Fruit fly (Drosophila melanogaster) whole organism, prepupa: Measurements from ENCODE around the gene CG5966.

ENCODE experiments used
- Blimp-1 ChIP-seq: fragments of 200-800 bp; sonication (Bioruptor generic); optimal IDR thresholded peaks from 3 replicates; lab custom pipeline; 2017; ENCODE audit warnings: missing biosample characterization, missing genetic modification characterization, mild to moderate bottlenecking, moderate library complexity, missing genetic modification reagents
- CG10631 ChIP-seq: fragments of 200-800 bp; sonication (Bioruptor generic); optimal IDR thresholded peaks from 2 replicates; lab custom pipeline; 2016; ENCODE audit warnings: missing biosample characterization, missing genetic modification characterization
- CG10669 ChIP-seq: fragments of 200-800 bp; sonication (Bioruptor generic); optimal IDR thresholded peaks from 3 replicates; lab custom pipeline; 2018; ENCODE audit warnings: missing biosample characterization, mild to moderate bottlenecking, missing genetic modification characterization, moderate library complexity
- CG11294 ChIP-seq: fragments of 200-800 bp; sonication (Bioruptor generic); IDR thresholded peaks from 2 replicates; pipeline ENCODE4 v1.3.6; 2022; ENCODE audit warnings: missing biosample characterization, missing genetic modification characterization
- CG11762 ChIP-seq: fragments of 200-800 bp; sonication (Bioruptor generic); optimal IDR thresholded peaks from 3 replicates; lab custom pipeline; 2016; ENCODE audit warnings: missing biosample characterization, missing genetic modification characterization; ENCODE audit not compliant: insufficient read depth
- CG11902 ChIP-seq: fragments of 200-800 bp; sonication (Bioruptor generic); optimal IDR thresholded peaks from 3 replicates; lab custom pipeline; 2016; ENCODE audit warnings: missing biosample characterization, missing genetic modification characterization
- CG16779 ChIP-seq: fragments of 200-800 bp; sonication (Bioruptor generic); optimal IDR thresholded peaks from 3 replicates; lab custom pipeline; 2017; ENCODE audit warnings: missing biosample characterization, mild to moderate bottlenecking, missing genetic modification characterization
- CG3032 ChIP-seq: fragments of 200-800 bp; optimal IDR thresholded peaks from 2 replicates; lab custom pipeline; 2019; ENCODE audit warnings: missing biosample characterization, mild to moderate bottlenecking, missing genetic modification characterization, moderate library complexity
- CG31627 ChIP-seq: fragments of 200-800 bp; sonication (Bioruptor generic); optimal IDR thresholded peaks from 3 replicates; lab custom pipeline; 2016; ENCODE audit warnings: missing biosample characterization, missing genetic modification characterization
- CG32006 ChIP-seq: fragments of 200-800 bp; sonication (Bioruptor generic); optimal IDR thresholded peaks from 3 replicates; lab custom pipeline; 2017; ENCODE audit warnings: missing biosample characterization, mild to moderate bottlenecking, missing genetic modification characterization
- CG3919 ChIP-seq: fragments of 200-800 bp; sonication (Bioruptor generic); optimal IDR thresholded peaks from 3 replicates; lab custom pipeline; 2016; ENCODE audit warnings: missing biosample characterization, missing genetic modification characterization
- CG4318 ChIP-seq: fragments of 200-800 bp; sonication (Bioruptor generic); optimal IDR thresholded peaks from 3 replicates; lab custom pipeline; 2017; ENCODE audit warnings: missing biosample characterization, mild to moderate bottlenecking, missing genetic modification characterization
- CG6163 ChIP-seq: fragments of 200-800 bp; sonication (Bioruptor generic); IDR thresholded peaks from 3 replicates; pipeline ENCODE4 v1.3.6; 2022; ENCODE audit warnings: missing biosample characterization, missing genetic modification characterization
- CG6792 ChIP-seq: fragments of 200-800 bp; sonication (Bioruptor generic); optimal IDR thresholded peaks from 3 replicates; lab custom pipeline; 2016; ENCODE audit warnings: missing biosample characterization, missing genetic modification characterization
- CG6808 ChIP-seq: fragments of 200-800 bp; sonication (Bioruptor generic); optimal IDR thresholded peaks from 3 replicates; lab custom pipeline; 2017; ENCODE audit warnings: missing biosample characterization, missing genetic modification characterization, mild to moderate bottlenecking, moderate library complexity, missing genetic modification reagents
- CG6854 ChIP-seq: fragments of 200-800 bp; sonication (Bioruptor generic); optimal IDR thresholded peaks from 2 replicates; lab custom pipeline; 2017; ENCODE audit warnings: missing biosample characterization, mild to moderate bottlenecking, missing genetic modification characterization
- CG7368 ChIP-seq: fragments of 200-800 bp; sonication (Bioruptor generic); optimal IDR thresholded peaks from 3 replicates; lab custom pipeline; 2016; ENCODE audit warnings: missing biosample characterization, missing genetic modification characterization
- CG8119 ChIP-seq: fragments of 200-800 bp; sonication (Bioruptor generic); IDR thresholded peaks from 3 replicates; pipeline ENCODE4 v1.3.6; 2022; ENCODE audit warnings: missing biosample characterization, missing genetic modification characterization
- CG8632 ChIP-seq: fragments of 200-800 bp; sonication (Bioruptor generic); optimal IDR thresholded peaks from 3 replicates; lab custom pipeline; 2016; ENCODE audit warnings: missing biosample characterization, missing genetic modification characterization
- CG9139 ChIP-seq: fragments of 200-800 bp; sonication (Bioruptor generic); optimal IDR thresholded peaks from 3 replicates; lab custom pipeline; 2017; ENCODE audit warnings: missing biosample characterization, mild to moderate bottlenecking, missing genetic modification characterization
- Eip75B ChIP-seq: fragments of 200-800 bp; sonication (Bioruptor generic); optimal IDR thresholded peaks from 3 replicates; lab custom pipeline; 2016; ENCODE audit warnings: missing biosample characterization, missing genetic modification characterization
- Eip93F ChIP-seq: fragments of 200-800 bp; sonication (Bioruptor generic); optimal IDR thresholded peaks from 2 replicates; lab custom pipeline; 2016; ENCODE audit warnings: missing biosample characterization, mild to moderate bottlenecking, missing genetic modification characterization
- Ets21C ChIP-seq: fragments of 200-800 bp; sonication (Bioruptor generic); optimal IDR thresholded peaks from 3 replicates; lab custom pipeline; 2016; ENCODE audit warnings: missing biosample characterization, missing genetic modification characterization
- Gug ChIP-seq: fragments of 200-800 bp; sonication (Bioruptor generic); IDR thresholded peaks from 2 replicates; pipeline ENCODE4 v1.3.6; 2022; ENCODE audit warnings: missing biosample characterization, missing genetic modification characterization
- Hr38 ChIP-seq: sonication (Bioruptor generic); optimal IDR thresholded peaks from 2 replicates; lab custom pipeline; 2016; ENCODE audit warnings: missing biosample characterization, missing genetic modification characterization
- Hr39 ChIP-seq: fragments of 200-800 bp; sonication (Bioruptor generic); optimal IDR thresholded peaks from 2 replicates; lab custom pipeline; 2016; ENCODE audit warnings: missing biosample characterization, missing genetic modification characterization
- Lpt ChIP-seq: fragments of 200-800 bp; sonication (Bioruptor generic); optimal IDR thresholded peaks from 3 replicates; lab custom pipeline; 2016; ENCODE audit warnings: missing biosample characterization, missing genetic modification characterization
- Sox14 ChIP-seq: fragments of 200-800 bp; sonication (Bioruptor generic); optimal IDR thresholded peaks from 3 replicates; lab custom pipeline; 2016; ENCODE audit warnings: missing biosample characterization, missing genetic modification characterization
- Sox15 ChIP-seq: fragments of 200-800 bp; sonication (Bioruptor generic); optimal IDR thresholded peaks from 3 replicates; lab custom pipeline; 2016; ENCODE audit warnings: missing biosample characterization, missing genetic modification characterization
- achi ChIP-seq: fragments of 200-800 bp; sonication (Bioruptor generic); optimal IDR thresholded peaks from 3 replicates; lab custom pipeline; 2016; ENCODE audit warnings: missing biosample characterization, missing genetic modification characterization
- acj6 ChIP-seq: fragments of 200-800 bp; sonication (Bioruptor generic); optimal IDR thresholded peaks from 3 replicates; lab custom pipeline; 2016; ENCODE audit warnings: missing biosample characterization, missing genetic modification characterization
- cyc ChIP-seq: fragments of 200-800 bp; sonication (Bioruptor generic); optimal IDR thresholded peaks from 3 replicates; lab custom pipeline; 2016; ENCODE audit warnings: missing biosample characterization, missing genetic modification characterization
- dac ChIP-seq: fragments of 200-800 bp; sonication (Bioruptor generic); optimal IDR thresholded peaks from 2 replicates; lab custom pipeline; 2017; ENCODE audit warnings: missing biosample characterization, mild to moderate bottlenecking, missing genetic modification characterization
- dsx ChIP-seq: fragments of 200-800 bp; optimal IDR thresholded peaks from 3 replicates; lab custom pipeline; 2019; ENCODE audit warnings: missing biosample characterization, mild to moderate bottlenecking, missing genetic modification characterization, moderate library complexity; ENCODE audit not compliant: poor library complexity, severe bottlenecking
- eg ChIP-seq: fragments of 200-800 bp; sonication (Bioruptor generic); IDR thresholded peaks from 3 replicates; pipeline ENCODE4 v1.3.6; 2022; ENCODE audit warnings: missing biosample characterization, missing genetic modification characterization
- esn ChIP-seq: fragments of 200-800 bp; sonication (Bioruptor generic); optimal IDR thresholded peaks from 2 replicates; lab custom pipeline; 2016; ENCODE audit warnings: missing biosample characterization, mild to moderate bottlenecking, missing genetic modification characterization, moderate library complexity
- fd59A ChIP-seq: fragments of 200-800 bp; sonication (Bioruptor generic); optimal IDR thresholded peaks from 2 replicates; lab custom pipeline; 2017; ENCODE audit warnings: missing biosample characterization, mild to moderate bottlenecking, missing genetic modification characterization, missing genetic modification reagents
- fd85E ChIP-seq: fragments of 200-800 bp; sonication (Bioruptor generic); optimal IDR thresholded peaks from 3 replicates; lab custom pipeline; 2016; ENCODE audit warnings: missing biosample characterization, missing genetic modification characterization
- lz ChIP-seq: fragments of 200-800 bp; sonication (Bioruptor generic); optimal IDR thresholded peaks from 3 replicates; lab custom pipeline; 2016; ENCODE audit warnings: missing biosample characterization, missing genetic modification characterization
- net ChIP-seq: fragments of 200-800 bp; sonication (Bioruptor generic); optimal IDR thresholded peaks from 3 replicates; lab custom pipeline; 2016; ENCODE audit warnings: missing biosample characterization, missing genetic modification characterization
- salr ChIP-seq, 2 experiments: fragments of 200-800 bp; sonication (Bioruptor generic); optimal IDR thresholded peaks; 3 replicates each; lab custom pipeline; 2016 to 2018; ENCODE audit warnings: missing biosample characterization in 2 of 2, missing genetic modification characterization in 2 of 2, mild to moderate bottlenecking in 1 of 2
- spab ChIP-seq: fragments of 200-800 bp; sonication (Bioruptor generic); optimal IDR thresholded peaks from 2 replicates; lab custom pipeline; 2017; ENCODE audit warnings: missing biosample characterization, mild to moderate bottlenecking, missing genetic modification characterization, missing genetic modification reagents
- ss ChIP-seq, 2 experiments: fragments of 200-800 bp; sonication (Bioruptor generic); optimal IDR thresholded peaks; 2 replicates in 1 of 2; 3 replicates in 1 of 2; lab custom pipeline; 2017 to 2018; ENCODE audit warnings: mild to moderate bottlenecking in 2 of 2, missing biosample characterization in 2 of 2, missing genetic modification characterization in 2 of 2, moderate library complexity in 1 of 2
- svp ChIP-seq: fragments of 200-800 bp; sonication (Bioruptor generic); peaks from one replicate; lab custom pipeline; 2016; ENCODE audit warnings: missing biosample characterization, missing genetic modification characterization
- topi ChIP-seq: fragments of 200-800 bp; sonication (Bioruptor generic); optimal IDR thresholded peaks from 3 replicates; lab custom pipeline; 2016; ENCODE audit warnings: missing biosample characterization, missing genetic modification characterization

The CG5966 gene

dm6 chrX:5965517-5966397 lies 22.8 kb upstream of the CG5966 start, which contains the start of gene Grip (continued):
- peak; percentile 12 to 22 for TF ChIP-seq ss (GFP tag; optimal IDR thresholded peaks at IDR 0.05; lab: Kevin White, UChicago)
- no peak for TF ChIP-seq dac (GFP tag; lab: Kevin White, UChicago)
- TF ChIP-seq fd59A (GFP tag; lab: Kevin White, UChicago) = no peak
- TF ChIP-seq CG6163 (GFP tag; lab: Robert Waterston, UW) = 0 out of 3 replicates have a peak, but pooled peaks have one; percentile 9
- TF ChIP-seq Lpt (GFP tag; lab: Kevin White, UChicago) = no peak
- peak; percentile 20 for TF ChIP-seq CG3919
- peak; percentile 52 for TF ChIP-seq CG32006 (GFP tag; lab: Kevin White, UChicago)

dm6 chrX:5968094-5968723 lies 20.4 kb upstream of the CG5966 start:
- peak; percentile 68 for TF ChIP-seq net (GFP tag; lab: Kevin White, UChicago)
- TF ChIP-seq Hr38 (GFP tag; lab: Kevin White, UChicago) = no peak
- TF ChIP-seq dac (GFP tag; lab: Kevin White, UChicago) = peak; percentile 53
- TF ChIP-seq Sox15 (GFP tag; lab: Kevin White, UChicago) = no peak
- peak; percentile 44 for TF ChIP-seq spab
- TF ChIP-seq dsx (GFP tag; lab: Kevin White, UChicago) = peak; percentile 50
- no peak for TF ChIP-seq CG11902 (GFP tag; lab: Kevin White, UChicago)
- peak; percentile 17 for TF ChIP-seq esn
- no peak for TF ChIP-seq Ets21C (GFP tag; lab: Kevin White, UChicago)
- peak; percentile 55 for TF ChIP-seq achi (GFP tag; lab: Kevin White, UChicago)
- peak; percentile 38 for TF ChIP-seq CG6792 (GFP tag; lab: Kevin White, UChicago)
- peak; percentile 63 for TF ChIP-seq CG10631 (GFP tag; lab: Kevin White, UChicago)
- peak; percentile 92 for TF ChIP-seq eg (GFP tag; lab: Robert Waterston, UW)
- TF ChIP-seq CG31627 (GFP tag; lab: Kevin White, UChicago) = peak; percentile 3
- peak; percentile 28 for TF ChIP-seq CG16779 (tag; lab: Kevin White, UChicago)
- TF ChIP-seq CG32006 (GFP tag; lab: Kevin White, UChicago) = peak; percentile 79
- TF ChIP-seq ss (GFP tag; optimal IDR thresholded peaks at IDR 0.05; lab: Kevin White, UChicago) = peak; percentile 14 to 30
- peak; percentile 53 for TF ChIP-seq CG10669 (GFP tag; lab: Kevin White, UChicago)
- TF ChIP-seq lz (GFP tag; lab: Kevin White, UChicago) = peak; percentile 29
- TF ChIP-seq Hr39 = peak; percentile 24
- peak; percentile 53 to 58 for TF ChIP-seq salr (GFP tag; optimal IDR thresholded peaks at IDR 0.05; lab: Kevin White, UChicago)
- TF ChIP-seq Sox14 = peak; percentile 62
- TF ChIP-seq CG6163 (GFP tag; lab: Robert Waterston, UW) = peak; percentile 91
- TF ChIP-seq CG9139 (GFP tag; lab: Kevin White, UChicago) = no peak
- peak; percentile 51 for TF ChIP-seq CG3032
- peak; percentile 29 for TF ChIP-seq CG11762
- no peak for TF ChIP-seq cyc
- peak; percentile 61 for TF ChIP-seq CG4318
- TF ChIP-seq Gug = peak; percentile 78
- peak; percentile 67 for TF ChIP-seq svp (GFP tag; lab: Kevin White, UChicago)
- peak; percentile 40 for TF ChIP-seq CG6808 (GFP tag; lab: Kevin White, UChicago)
- TF ChIP-seq CG3919 = peak; percentile 65
- peak; percentile 68 for TF ChIP-seq Eip75B (GFP tag; lab: Kevin White, UChicago)
- no peak for TF ChIP-seq CG6854 (GFP tag; lab: Kevin White, UChicago)
- peak; percentile 67; the same call in 1 of the 2 replicates for TF ChIP-seq CG11294 (GFP tag; lab: Robert Waterston, UW)
- TF ChIP-seq CG8632 (GFP tag; lab: Kevin White, UChicago) = peak; percentile 8
- TF ChIP-seq acj6 (GFP tag; lab: Kevin White, UChicago) = peak; percentile 60
- peak; percentile 80 for TF ChIP-seq CG8119
- peak; percentile 39 for TF ChIP-seq CG7368 (GFP tag; lab: Kevin White, UChicago)
- TF ChIP-seq fd85E (GFP tag; lab: Kevin White, UChicago) = no peak
- TF ChIP-seq topi (GFP tag; lab: Kevin White, UChicago) = peak; percentile 30
- no peak for TF ChIP-seq Eip93F (GFP tag; lab: Kevin White, UChicago)
- no peak for TF ChIP-seq Blimp-1 (GFP tag; lab: Kevin White, UChicago)
